Fruit fly (Drosophila melanogaster): Measurements from ENCODE around the gene Grx3.

Gene Grx3

dm6 chr2L:13398614-13399161, 32.4 kb downstream of the Grx3 start, which contains the start of the genes CG10859 and CG7110 (continued):
- no peak for TF ChIP-seq Dek (tag; optimal IDR thresholded peaks at IDR 0.05)
- TF ChIP-seq ap (GFP tag; IDR thresholded peaks at IDR 0.05): no peak
- no peak for TF ChIP-seq Hmx (GFP tag; optimal IDR thresholded peaks at IDR 0.05)
- TF ChIP-seq Ptx1 (GFP tag; IDR thresholded peaks at IDR 0.05): no peak
- TF ChIP-seq Optix (GFP tag; IDR thresholded peaks at IDR 0.05): no peak
- TF ChIP-seq Mes4 (GFP tag; optimal IDR thresholded peaks at IDR 0.05): peak; percentile 17
- TF ChIP-seq jing (GFP tag; optimal IDR thresholded peaks at IDR 0.05): no peak
- TF ChIP-seq usp (GFP tag; optimal IDR thresholded peaks at IDR 0.05): no peak
- peak; percentile 45 for TF ChIP-seq CG12299 (tag; optimal IDR thresholded peaks at IDR 0.05)
- no peak for TF ChIP-seq Hey (tag; optimal IDR thresholded peaks at IDR 0.05)
- peak; percentile 43 for TF ChIP-seq CG2202 (tag; optimal IDR thresholded peaks at IDR 0.05)
- peak; percentile 13 for TF ChIP-seq CG3995 (GFP tag; optimal IDR thresholded peaks at IDR 0.05)
- TF ChIP-seq Abd-B (GFP tag; optimal IDR thresholded peaks at IDR 0.05): no peak
- peak; percentile 48 for TF ChIP-seq CG11504 (tag; optimal IDR thresholded peaks at IDR 0.05)
- peak; percentile 14 for TF ChIP-seq CG4617 (GFP tag; optimal IDR thresholded peaks at IDR 0.05; ENCODE audit: borderline replicate concordance)
- TF ChIP-seq scrt (GFP tag; optimal IDR thresholded peaks at IDR 0.05): peak; percentile 88
- no peak for TF ChIP-seq ftz-f1 (GFP tag; optimal IDR thresholded peaks at IDR 0.05)
- TF ChIP-seq CG14667 (GFP tag; IDR thresholded peaks at IDR 0.05): no peak
- no peak for TF ChIP-seq D19A (tag; optimal IDR thresholded peaks at IDR 0.05)
- TF ChIP-seq lbe (GFP tag; optimal IDR thresholded peaks at IDR 0.05): no peak
- TF ChIP-seq CG31365 (tag; optimal IDR thresholded peaks at IDR 0.05): no peak
- peak; percentile 4 for TF ChIP-seq Xbp1 (GFP tag; optimal IDR thresholded peaks at IDR 0.05)
- TF ChIP-seq CG9609 (GFP tag; optimal IDR thresholded peaks at IDR 0.05): no peak
- TF ChIP-seq CG12942 (GFP tag; optimal IDR thresholded peaks at IDR 0.05): no peak
- TF ChIP-seq h (optimal IDR thresholded peaks at IDR 0.05): no peak
- TF ChIP-seq kay (GFP tag; optimal IDR thresholded peaks at IDR 0.05): no peak
- TF ChIP-seq CG10321 (GFP tag; IDR thresholded peaks at IDR 0.05): no peak
- no peak for TF ChIP-seq CHES-1-like (GFP tag; optimal IDR thresholded peaks at IDR 0.05)
- TF ChIP-seq CG8089 (GFP tag; optimal IDR thresholded peaks at IDR 0.05): no peak
- TF ChIP-seq hbn (GFP tag; IDR thresholded peaks at IDR 0.05; ENCODE audit: partially characterized antibody): no peak
- no peak for TF ChIP-seq HLH54F (GFP tag; optimal IDR thresholded peaks at IDR 0.05)
- no peak for TF ChIP-seq Hr3 (GFP tag; optimal IDR thresholded peaks at IDR 0.05)
- TF ChIP-seq CG9817 (tag; optimal IDR thresholded peaks at IDR 0.05): peak; percentile 24
- TF ChIP-seq vfl (GFP tag; optimal IDR thresholded peaks at IDR 0.05): no peak
- TF ChIP-seq Dfd (GFP tag; optimal IDR thresholded peaks at IDR 0.05): no peak
- TF ChIP-seq CG15073 (GFP tag; optimal IDR thresholded peaks at IDR 0.05): no peak
- no peak for TF ChIP-seq rib (GFP tag; IDR thresholded peaks at IDR 0.05)
- TF ChIP-seq zfh2 (GFP tag; optimal IDR thresholded peaks at IDR 0.05): no peak
- 0 out of 2 replicates have a peak, but pooled peaks have one; percentile 32 for TF ChIP-seq Oaz (GFP tag; IDR thresholded peaks at IDR 0.05)
- no peak for TF ChIP-seq Spps (tag; optimal IDR thresholded peaks at IDR 0.05)
- TF ChIP-seq gcm (GFP tag; optimal IDR thresholded peaks at IDR 0.05): peak; percentile 9
- 0 out of 3 replicates have a peak, but pooled peaks have one; percentile 16 for TF ChIP-seq row (GFP tag; IDR thresholded peaks at IDR 0.05)
- no peak for TF ChIP-seq Hr39 (optimal IDR thresholded peaks at IDR 0.05)
- TF ChIP-seq CG11093 (GFP tag; IDR thresholded peaks at IDR 0.05): no peak
- TF ChIP-seq mam (GFP tag; optimal IDR thresholded peaks at IDR 0.05): no peak
- no peak for TF ChIP-seq CG10462 (GFP tag; optimal IDR thresholded peaks at IDR 0.05)
- no peak for TF ChIP-seq Neu2 (GFP tag; optimal IDR thresholded peaks at IDR 0.05; ENCODE audit: borderline replicate concordance)
- TF ChIP-seq CG34224 (GFP tag; IDR thresholded peaks at IDR 0.05; ENCODE audit: partially characterized antibody): no peak
- no peak for TF ChIP-seq slbo (GFP tag; IDR thresholded peaks at IDR 0.05)
- TF ChIP-seq p53 (GFP tag; optimal IDR thresholded peaks at IDR 0.05): no peak
- TF ChIP-seq dimm (GFP tag; IDR thresholded peaks at IDR 0.05): no peak
- TF ChIP-seq pb (GFP tag; optimal IDR thresholded peaks at IDR 0.05): peak; percentile 27
- no peak for TF ChIP-seq gt (GFP tag; IDR thresholded peaks at IDR 0.05)
